Worm (Caenorhabditis elegans): ENCODE results near the gene anoh-2.

ce11 chrIV:14675789-14676188 lies 17.7 kb downstream of the anoh-2 start:
- TF ChIP-seq aly-1 (tag; optimal IDR thresholded peaks at IDR 0.05) (no peak), ama-1 (optimal IDR thresholded peaks at IDR 0.05) (no peak), sea-1 (GFP tag; conservative IDR thresholded peaks at IDR 0.05) (no peak), ceh-36 (tag; optimal IDR thresholded peaks at IDR 0.05) (no peak), flt-1 (GFP tag; IDR thresholded peaks at IDR 0.05) (no peak), B0310.2 (tag; optimal IDR thresholded peaks at IDR 0.05) (no peak)

Data from whole organism, early embryonic.